Worm (Caenorhabditis elegans) whole organism, L3 larva: Measurements from ENCODE around the gene ctbp-1.

ENCODE experiments used
- R02D3.7 ChIP-seq: fragments of 150-350 bp; optimal IDR thresholded peaks from 2 replicates; lab custom pipeline; 2014; ENCODE audit warnings: missing biosample characterization, missing genetic modification characterization
- ZK546.5 ChIP-seq: sonication (generic microtip); optimal IDR thresholded peaks from 2 replicates; lab custom pipeline; 2017; ENCODE audit warnings: missing biosample characterization, missing genetic modification characterization
- aly-2 ChIP-seq: fragments of 150-350 bp; optimal IDR thresholded peaks from 2 replicates; lab custom pipeline; 2014; ENCODE audit warnings: missing biosample characterization, missing genetic modification characterization
- ama-1 ChIP-seq: fragments of 150-350 bp; optimal IDR thresholded peaks from 2 replicates; lab custom pipeline; 2018
- ceh-16 ChIP-seq: sonication (generic microtip); optimal IDR thresholded peaks from 2 replicates; lab custom pipeline; 2017; ENCODE audit warnings: missing biosample characterization, missing genetic modification characterization
- ceh-28 ChIP-seq: fragments of 150-350 bp; optimal IDR thresholded peaks from 2 replicates; lab custom pipeline; 2014; ENCODE audit warnings: missing biosample characterization, missing genetic modification reagents, missing genetic modification characterization
- ceh-9 ChIP-seq: sonication (generic microtip); optimal IDR thresholded peaks from 2 replicates; lab custom pipeline; 2018; ENCODE audit warnings: missing biosample characterization, missing genetic modification characterization
- daf-12 ChIP-seq: fragments of 150-350 bp; optimal IDR thresholded peaks from 2 replicates; lab custom pipeline; 2014; ENCODE audit warnings: missing biosample characterization, missing genetic modification reagents, missing genetic modification characterization
- egl-5 ChIP-seq: fragments of 150-350 bp; optimal IDR thresholded peaks from 2 replicates; lab custom pipeline; 2017; ENCODE audit warnings: missing biosample characterization, missing genetic modification reagents, missing genetic modification characterization, inconsistent platforms
- elt-1 ChIP-seq: fragments of 150-350 bp; optimal IDR thresholded peaks from 2 replicates; lab custom pipeline; 2014; ENCODE audit warnings: missing biosample characterization, missing genetic modification characterization
- elt-2 ChIP-seq: sonication (generic microtip); optimal IDR thresholded peaks from 2 replicates; lab custom pipeline; 2016; ENCODE audit warnings: missing genetic modification reagents, mild to moderate bottlenecking, missing genetic modification characterization, missing compliant biosample characterization
- elt-3 ChIP-seq, 3 experiments: fragments of 150-350 bp in 1 of 3; sonication (generic microtip) in 2 of 3; optimal IDR thresholded peaks; 2 replicates in 2 of 3; 4 replicates in 1 of 3; lab custom pipeline; 2014 to 2017; ENCODE audit warnings: missing biosample characterization in 3 of 3, missing genetic modification characterization in 3 of 3
- eor-1 ChIP-seq, 2 experiments: fragments of 150-350 bp; optimal IDR thresholded peaks; 2 replicates each; lab custom pipeline; 2014 to 2018; ENCODE audit warnings: missing biosample characterization in 2 of 2, missing genetic modification characterization in 2 of 2
- fkh-10 ChIP-seq: sonication (generic microtip); optimal IDR thresholded peaks from 2 replicates; lab custom pipeline; 2017; ENCODE audit warnings: missing biosample characterization, missing genetic modification reagents, missing genetic modification characterization
- fkh-2 ChIP-seq: fragments of 150-350 bp; optimal IDR thresholded peaks from 2 replicates; lab custom pipeline; 2014; ENCODE audit warnings: missing biosample characterization, missing genetic modification reagents, missing genetic modification characterization
- fos-1 ChIP-seq: fragments of 150-350 bp; optimal IDR thresholded peaks from 2 replicates; lab custom pipeline; 2014; ENCODE audit warnings: missing biosample characterization, missing genetic modification characterization
- hmg-11 ChIP-seq: sonication (generic microtip); optimal IDR thresholded peaks from 2 replicates; lab custom pipeline; 2016; ENCODE audit warnings: missing genetic modification characterization, missing compliant biosample characterization
- jun-1 ChIP-seq: fragments of 150-350 bp; optimal IDR thresholded peaks from 2 replicates; lab custom pipeline; 2014; ENCODE audit warnings: missing biosample characterization, missing genetic modification reagents, missing genetic modification characterization
- lin-39 ChIP-seq: fragments of 150-350 bp; optimal IDR thresholded peaks from 2 replicates; lab custom pipeline; 2018; ENCODE audit warnings: missing biosample characterization, missing genetic modification reagents, missing genetic modification characterization
- mdl-1 ChIP-seq: fragments of 150-350 bp; optimal IDR thresholded peaks from 2 replicates; lab custom pipeline; 2014; ENCODE audit warnings: missing biosample characterization, missing genetic modification characterization
- mml-1 ChIP-seq: fragments of 150-350 bp; sonication (generic microtip); optimal IDR thresholded peaks from 3 replicates; lab custom pipeline; 2014; ENCODE audit warnings: missing biosample characterization, missing genetic modification characterization
- nfya-1 ChIP-seq: sonication (generic microtip); optimal IDR thresholded peaks from 2 replicates; lab custom pipeline; 2017; ENCODE audit warnings: missing genetic modification characterization, mild to moderate bottlenecking, missing compliant biosample characterization, antibody characterized with exemption, moderate library complexity; ENCODE audit not compliant: insufficient read depth
- nhr-11 ChIP-seq: fragments of 150-350 bp; optimal IDR thresholded peaks from 2 replicates; lab custom pipeline; 2014; ENCODE audit warnings: missing biosample characterization, missing genetic modification characterization
- nhr-23 ChIP-seq: fragments of 150-350 bp; optimal IDR thresholded peaks from 2 replicates; lab custom pipeline; 2014; ENCODE audit warnings: missing biosample characterization, missing genetic modification reagents, missing genetic modification characterization
- nhr-237 ChIP-seq: fragments of 150-350 bp; optimal IDR thresholded peaks from 2 replicates; lab custom pipeline; 2014; ENCODE audit warnings: missing biosample characterization, missing genetic modification characterization
- nhr-25 ChIP-seq: sonication (generic microtip); optimal IDR thresholded peaks from 2 replicates; lab custom pipeline; 2017; ENCODE audit warnings: missing biosample characterization, missing genetic modification characterization
- nhr-28 ChIP-seq: fragments of 150-350 bp; optimal IDR thresholded peaks from 2 replicates; lab custom pipeline; 2014; ENCODE audit warnings: missing biosample characterization, missing genetic modification characterization
- nhr-43 ChIP-seq: sonication (generic microtip); optimal IDR thresholded peaks from 2 replicates; lab custom pipeline; 2016; ENCODE audit warnings: mild to moderate bottlenecking, missing genetic modification characterization, missing compliant biosample characterization; ENCODE audit not compliant: poor library complexity, severe bottlenecking
- nhr-67 ChIP-seq: fragments of 150-350 bp; optimal IDR thresholded peaks from 2 replicates; lab custom pipeline; 2014; ENCODE audit warnings: missing biosample characterization, missing genetic modification characterization
- nhr-76 ChIP-seq: fragments of 150-350 bp; sonication (generic microtip); optimal IDR thresholded peaks from 5 replicates; lab custom pipeline; 2014; ENCODE audit warnings: missing biosample characterization, missing genetic modification characterization
- pqm-1 ChIP-seq: fragments of 150-350 bp; optimal IDR thresholded peaks from 2 replicates; lab custom pipeline; 2017; ENCODE audit warnings: missing biosample characterization, missing genetic modification characterization, inconsistent platforms
- sea-2 ChIP-seq: fragments of 150-350 bp; sonication (generic microtip); optimal IDR thresholded peaks from 4 replicates; lab custom pipeline; 2014; ENCODE audit warnings: missing biosample characterization, missing genetic modification reagents, missing genetic modification characterization
- skn-1 ChIP-seq: fragments of 150-350 bp; optimal IDR thresholded peaks from 2 replicates; lab custom pipeline; 2014; ENCODE audit warnings: missing biosample characterization, missing genetic modification characterization
- snpc-4 ChIP-seq: fragments of 150-350 bp; optimal IDR thresholded peaks from 2 replicates; lab custom pipeline; 2014; ENCODE audit warnings: missing biosample characterization, missing genetic modification characterization
- tbx-2 ChIP-seq: sonication (generic microtip); optimal IDR thresholded peaks from 2 replicates; lab custom pipeline; 2016; ENCODE audit warnings: mild to moderate bottlenecking, missing genetic modification characterization, missing compliant biosample characterization
- unc-39 ChIP-seq: sonication (generic microtip); optimal IDR thresholded peaks from 4 replicates; lab custom pipeline; 2017; ENCODE audit warnings: missing biosample characterization, missing genetic modification characterization
- unc-62 ChIP-seq: fragments of 150-350 bp; sonication (generic microtip); optimal IDR thresholded peaks from 4 replicates; lab custom pipeline; 2014; ENCODE audit warnings: missing biosample characterization, missing genetic modification reagents, missing genetic modification characterization
- zag-1 ChIP-seq: fragments of 150-350 bp; optimal IDR thresholded peaks from 2 replicates; lab custom pipeline; 2014; ENCODE audit warnings: missing biosample characterization, missing genetic modification characterization
- ztf-4 ChIP-seq: fragments of 150-350 bp; optimal IDR thresholded peaks from 2 replicates; lab custom pipeline; 2014; ENCODE audit warnings: missing biosample characterization, missing genetic modification characterization

Gene ctbp-1

ce11 chrX:5841060-5841642 is 21.4 kb upstream of the ctbp-1 start, which contains the start of gene puf-9 (continued):
- TF ChIP-seq R02D3.7 (tag; lab: Kevin White, UChicago) = peak; percentile 90
- TF ChIP-seq ceh-28 (tag; lab: Kevin White, UChicago) = peak; percentile 92
- TF ChIP-seq aly-2 (tag; lab: Kevin White, UChicago) = no peak
- TF ChIP-seq fos-1 (tag; lab: Kevin White, UChicago) = peak; percentile 98
- TF ChIP-seq nhr-43 (tag; lab: Kevin White, UChicago) = peak; percentile 97
- TF ChIP-seq lin-39 = peak; percentile 98
- TF ChIP-seq nhr-237 (tag; lab: Kevin White, UChicago) = no peak
- TF ChIP-seq elt-1 = peak; percentile 90
- TF ChIP-seq ZK546.5 (tag; lab: Kevin White, UChicago) = peak; percentile 50
- peak in 2 of 3 experiments; percentile 95 to 99 for TF ChIP-seq elt-3 (tag; optimal IDR thresholded peaks at IDR 0.05; lab: Kevin White, UChicago)
- TF ChIP-seq sea-2 (GFP tag; lab: Kevin White, UChicago) = no peak
- peak; percentile 96 for TF ChIP-seq mdl-1 (tag; lab: Kevin White, UChicago)
- peak; percentile 97 for TF ChIP-seq egl-5
- peak; percentile 93 for TF ChIP-seq hmg-11 (tag; lab: Kevin White, UChicago)
- TF ChIP-seq nhr-67 (tag; lab: Kevin White, UChicago) = peak; percentile 32
- peak; percentile 100 for TF ChIP-seq nhr-25 (tag; lab: Kevin White, UChicago)
- TF ChIP-seq skn-1 (tag; lab: Kevin White, UChicago) = peak; percentile 97
- TF ChIP-seq elt-2 = peak; percentile 99
- peak; percentile 98 for TF ChIP-seq pqm-1
- peak; percentile 97 for TF ChIP-seq nhr-11 (tag; lab: Kevin White, UChicago)
- peak; percentile 87 for TF ChIP-seq nhr-76 (tag; lab: Kevin White, UChicago)
- peak; percentile 36 for TF ChIP-seq mml-1
- TF ChIP-seq, all 47 proteins: peak for 41

DNA sequence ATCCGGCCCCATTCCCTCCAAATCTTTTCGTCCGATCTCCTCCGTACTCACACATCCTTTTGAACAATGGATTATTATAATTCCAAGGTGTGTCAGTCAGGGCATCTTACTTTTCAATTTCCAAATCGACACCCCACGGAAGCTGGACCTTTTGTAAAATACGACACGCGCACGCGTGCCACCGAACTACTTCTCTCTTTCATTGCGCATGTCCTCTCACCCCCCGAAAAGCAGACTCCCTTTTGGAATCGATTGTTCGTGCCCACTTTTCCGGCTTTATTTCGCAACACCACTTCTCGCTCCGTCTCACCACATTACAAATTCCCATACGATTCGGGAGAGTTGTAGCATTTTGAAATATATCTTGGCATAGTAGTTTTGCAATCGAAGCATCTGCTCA is 15.2 kb upstream of the ctbp-1 start:
- no peak for TF ChIP-seq daf-12 (tag; lab: Kevin White, UChicago)
- TF ChIP-seq nfya-1 (tag; lab: Kevin White, UChicago) = peak; percentile 48
- no peak for TF ChIP-seq mml-1
- TF ChIP-seq fkh-10 (GFP tag; lab: Kevin White, UChicago) = peak; percentile 21
- no peak for TF ChIP-seq elt-2
- TF ChIP-seq zag-1 = no peak
- no peak for TF ChIP-seq fkh-2 (tag; lab: Kevin White, UChicago)
- no peak for TF ChIP-seq nhr-23 (tag; lab: Kevin White, UChicago)
- no peak for TF ChIP-seq sea-2 (GFP tag; lab: Kevin White, UChicago)
- TF ChIP-seq unc-39 (tag; lab: Kevin White, UChicago) = no peak
- TF ChIP-seq nhr-28 (tag; lab: Kevin White, UChicago) = no peak
- TF ChIP-seq ZK546.5 (tag; lab: Kevin White, UChicago) = no peak
- TF ChIP-seq nhr-67 (tag; lab: Kevin White, UChicago) = no peak
- TF ChIP-seq hmg-11 (tag; lab: Kevin White, UChicago) = peak; percentile 21
- TF ChIP-seq egl-5 = peak; percentile 21
- TF ChIP-seq mdl-1 (tag; lab: Kevin White, UChicago) = no peak
- TF ChIP-seq ceh-9 (tag; lab: Kevin White, UChicago) = no peak
- no peak for TF ChIP-seq aly-2 (tag; lab: Kevin White, UChicago)
- TF ChIP-seq elt-3 (tag; optimal IDR thresholded peaks at IDR 0.05; lab: Kevin White, UChicago) = no peak
- no peak for TF ChIP-seq snpc-4 (tag; lab: Kevin White, UChicago)
- no peak for TF ChIP-seq jun-1 (tag; lab: Kevin White, UChicago)
- no peak for TF ChIP-seq nhr-76 (tag; lab: Kevin White, UChicago)
- peak; percentile 6 for TF ChIP-seq ceh-28 (tag; lab: Kevin White, UChicago)
- TF ChIP-seq lin-39 = peak; percentile 78
- no peak for TF ChIP-seq ceh-16 (tag; lab: Kevin White, UChicago)
- TF ChIP-seq ztf-4 (tag; lab: Kevin White, UChicago) = no peak
- no peak for TF ChIP-seq nhr-237 (tag; lab: Kevin White, UChicago)
- no peak for TF ChIP-seq tbx-2 (tag; lab: Kevin White, UChicago)
- TF ChIP-seq unc-62 (GFP tag; lab: Kevin White, UChicago) = no peak
- TF ChIP-seq eor-1 (tag; optimal IDR thresholded peaks at IDR 0.05; lab: Kevin White, UChicago) = no peak
- TF ChIP-seq ama-1 (lab: Kevin White, UChicago) = no peak
- no peak for TF ChIP-seq fos-1 (tag; lab: Kevin White, UChicago)
